Fruit fly (Drosophila melanogaster): ENCODE measurements around the gene CG11581.
A peak's percentile ranks its signal among the peaks of the same experiment; 100 is the strongest.

CG11581 gene

dm6 chrX:14211250-14211944 lies 34.7 kb downstream of the CG11581 start:
- TF ChIP-seq lola (GFP tag; optimal IDR thresholded peaks at IDR 0.05) (no peak), Sp1 (GFP tag; optimal IDR thresholded peaks at IDR 0.05) (no peak), CG32264 (GFP tag; optimal IDR thresholded peaks at IDR 0.05) (no peak), sage (GFP tag; optimal IDR thresholded peaks at IDR 0.05) (no peak), sv (GFP tag; optimal IDR thresholded peaks at IDR 0.05) (no peak), Myc (optimal IDR thresholded peaks at IDR 0.05) (no peak), GATAd (GFP tag; optimal IDR thresholded peaks at IDR 0.05) (no peak), Dfd (GFP tag; optimal IDR thresholded peaks at IDR 0.05) (no peak), Vsx2 (GFP tag; optimal IDR thresholded peaks at IDR 0.05; ENCODE audit: partially characterized antibody) (peak; percentile 24), jim (GFP tag; optimal IDR thresholded peaks at IDR 0.05) (no peak), HLH106 (tag; optimal IDR thresholded peaks at IDR 0.05) (no peak), fru (GFP tag; optimal IDR thresholded peaks at IDR 0.05) (peak; percentile 31), pan (optimal IDR thresholded peaks at IDR 0.05) (no peak), woc (GFP tag; optimal IDR thresholded peaks at IDR 0.05) (peak; percentile 23), h (GFP tag; optimal IDR thresholded peaks at IDR 0.05) (peak; percentile 2), br (GFP tag; optimal IDR thresholded peaks at IDR 0.05) (no peak), ey (GFP tag; optimal IDR thresholded peaks at IDR 0.05) (no peak), brk (GFP tag; optimal IDR thresholded peaks at IDR 0.05) (no peak), OdsH (GFP tag; optimal IDR thresholded peaks at IDR 0.05) (no peak), Jra (GFP tag; optimal IDR thresholded peaks at IDR 0.05) (no peak), usp (GFP tag; optimal IDR thresholded peaks at IDR 0.05) (no peak), CrebA (GFP tag; optimal IDR thresholded peaks at IDR 0.05; ENCODE audit: borderline replicate concordance) (peak; percentile 29), tai (GFP tag; optimal IDR thresholded peaks at IDR 0.05) (no peak), Abd-B (GFP tag; optimal IDR thresholded peaks at IDR 0.05) (no peak), dl (GFP tag; optimal IDR thresholded peaks at IDR 0.05; ENCODE audit: insufficient read depth in 1 of 2, partially characterized antibody in 2 of 2) (peak in 1 of 2 experiments; percentile 44), psq (GFP tag; optimal IDR thresholded peaks at IDR 0.05) (peak; percentile 55), Rel (GFP tag; optimal IDR thresholded peaks at IDR 0.05) (no peak), Rel (tag; optimal IDR thresholded peaks at IDR 0.05) (peak; percentile 53), N (GFP tag; optimal IDR thresholded peaks at IDR 0.05) (no peak), Hr78 (GFP tag; optimal IDR thresholded peaks at IDR 0.05) (no peak), rgr (GFP tag; optimal IDR thresholded peaks at IDR 0.05) (no peak), dmrt93B (GFP tag; optimal IDR thresholded peaks at IDR 0.05) (no peak), CG9705 (GFP tag; optimal IDR thresholded peaks at IDR 0.05) (no peak), Hnf4 (GFP tag; optimal IDR thresholded peaks at IDR 0.05) (no peak), foxo (GFP tag; optimal IDR thresholded peaks at IDR 0.05) (peak in 1 of 2 experiments; percentile 7), Hr83 (GFP tag; optimal IDR thresholded peaks at IDR 0.05; ENCODE audit: poor library complexity, severe bottlenecking) (no peak), dsf (GFP tag; optimal IDR thresholded peaks at IDR 0.05; ENCODE audit: borderline replicate concordance) (no peak), Dif (GFP tag; optimal IDR thresholded peaks at IDR 0.05; ENCODE audit: partially characterized antibody) (peak; percentile 66), Mio (GFP tag; optimal IDR thresholded peaks at IDR 0.05) (no peak)

- TF ChIP-seq sv (GFP tag; optimal IDR thresholded peaks at IDR 0.05) (no peak), OdsH (GFP tag; optimal IDR thresholded peaks at IDR 0.05) (no peak), Dif (GFP tag; optimal IDR thresholded peaks at IDR 0.05; ENCODE audit: partially characterized antibody) (peak; percentile 74), Abd-B (GFP tag; optimal IDR thresholded peaks at IDR 0.05) (no peak), jim (GFP tag; optimal IDR thresholded peaks at IDR 0.05) (no peak), dl (GFP tag; optimal IDR thresholded peaks at IDR 0.05; ENCODE audit: insufficient read depth in 1 of 2, partially characterized antibody in 2 of 2) (peak; percentile 54 to 85), Vsx2 (GFP tag; optimal IDR thresholded peaks at IDR 0.05; ENCODE audit: partially characterized antibody) (peak; percentile 53), h (GFP tag; optimal IDR thresholded peaks at IDR 0.05) (no peak), CG9705 (GFP tag; optimal IDR thresholded peaks at IDR 0.05) (no peak), usp (GFP tag; optimal IDR thresholded peaks at IDR 0.05) (no peak), woc (GFP tag; optimal IDR thresholded peaks at IDR 0.05) (no peak)
Measured at dm6 chrX:14212147-14212792, 35.5 kb downstream of the CG11581 start.
